Worm (Caenorhabditis elegans) whole organism, L4 larva: Measurements from ENCODE around the gene sfxn-1.1.

Experiments
- daf-16 ChIP-seq, 3 experiments: sonication (generic microtip); optimal IDR thresholded peaks; 2 replicates each; lab custom pipeline; 2016 to 2017; ENCODE audit warnings: missing genetic modification characterization in 3 of 3, missing genetic modification reagents in 3 of 3, mild to moderate bottlenecking in 2 of 3, missing compliant biosample characterization in 2 of 3, missing biosample characterization in 1 of 3, moderate library complexity in 1 of 3
- egl-27 ChIP-seq: sonication (generic microtip); optimal IDR thresholded peaks from 3 replicates; lab custom pipeline; 2017; ENCODE audit warnings: missing biosample characterization, missing genetic modification reagents, missing genetic modification characterization
- fos-1 ChIP-seq: fragments of 150-350 bp; optimal IDR thresholded peaks from 2 replicates; lab custom pipeline; 2014; ENCODE audit warnings: missing biosample characterization, missing genetic modification characterization
- mxl-2 ChIP-seq: fragments of 200-800 bp; sonication (Bioruptor generic); conservative IDR thresholded peaks from 2 replicates; pipeline ENCODE4 v1.3.6; 2022; ENCODE audit warnings: missing genetic modification reagents, missing genetic modification characterization, missing compliant biosample characterization
- nhr-28 ChIP-seq: fragments of 150-350 bp; optimal IDR thresholded peaks from 2 replicates; lab custom pipeline; 2014; ENCODE audit warnings: missing biosample characterization, missing genetic modification characterization
- nhr-42 ChIP-seq: fragments of 200-800 bp; sonication (Bioruptor generic); IDR thresholded peaks from 2 replicates; pipeline ENCODE4 v1.3.6; 2022; ENCODE audit warnings: missing genetic modification characterization, missing compliant biosample characterization
- nhr-6 ChIP-seq: fragments of 150-350 bp; optimal IDR thresholded peaks from 2 replicates; lab custom pipeline; 2014; ENCODE audit warnings: missing biosample characterization, missing genetic modification characterization
- nhr-77 ChIP-seq: fragments of 150-350 bp; optimal IDR thresholded peaks from 2 replicates; lab custom pipeline; 2014; ENCODE audit warnings: missing biosample characterization, missing genetic modification characterization
- zfp-3 ChIP-seq: fragments of 200-800 bp; sonication (Bioruptor generic); conservative IDR thresholded peaks from 2 replicates; pipeline ENCODE4 v1.3.6; 2022; ENCODE audit warnings: missing genetic modification reagents, missing genetic modification characterization, missing compliant biosample characterization

DNA sequence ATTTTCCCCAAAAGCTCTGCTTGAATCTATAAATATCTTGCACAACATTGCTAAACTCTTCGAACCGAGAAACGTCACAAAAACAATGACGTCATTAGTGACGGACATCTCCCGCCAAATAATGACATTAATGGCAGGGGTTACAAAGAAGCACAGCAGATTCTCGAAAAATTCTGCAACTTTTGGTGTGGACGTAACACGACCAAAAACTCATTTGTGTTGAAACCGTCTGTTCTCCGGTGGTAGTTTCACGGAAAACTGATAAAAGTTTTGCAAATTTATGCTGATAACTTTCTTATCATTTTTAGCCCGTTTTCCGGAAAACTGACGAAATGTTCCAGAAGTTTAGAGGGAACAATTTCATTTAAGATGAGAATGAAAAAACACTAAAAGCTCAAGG lies 20.1 kb downstream of the sfxn-1.1 start:
- TF ChIP-seq zfp-3 (GFP tag; lab: Robert Waterston, UW), result no peak
- no peak for TF ChIP-seq nhr-42 (GFP tag; lab: Robert Waterston, UW)
- TF ChIP-seq egl-27 (tag; lab: Kevin White, UChicago), result no peak
- no peak for TF ChIP-seq mxl-2 (GFP tag; lab: Robert Waterston, UW)
- TF ChIP-seq nhr-6, result no peak
- no peak for TF ChIP-seq fos-1 (tag; lab: Kevin White, UChicago)
- TF ChIP-seq nhr-28 (tag; lab: Kevin White, UChicago), result peak; percentile 45
- no peak for TF ChIP-seq daf-16 (GFP tag; optimal IDR thresholded peaks at IDR 0.05; lab: Kevin White, UChicago)
- TF ChIP-seq daf-16 (tag; optimal IDR thresholded peaks at IDR 0.05; lab: Kevin White, UChicago), result peak; percentile 31
- no peak for TF ChIP-seq nhr-77 (tag; lab: Kevin White, UChicago)
